Worm (Caenorhabditis elegans) whole organism, late embryonic: ENCODE results near the gene fbxa-210.

Experiments used
- C08G9.2 ChIP-seq: sonication (generic microtip); optimal IDR thresholded peaks from 2 replicates; lab custom pipeline; 2016; ENCODE audit warnings: mild to moderate bottlenecking, missing genetic modification characterization, moderate library complexity, missing compliant biosample characterization
- F13H6.1 ChIP-seq: sonication (generic microtip); optimal IDR thresholded peaks from 2 replicates; lab custom pipeline; 2016; ENCODE audit warnings: missing genetic modification characterization, missing compliant biosample characterization
- T23F11.4 ChIP-seq: fragments of 200-800 bp; sonication (Bioruptor generic); optimal IDR thresholded peaks from 2 replicates; lab custom pipeline; 2018; ENCODE audit warnings: mild to moderate bottlenecking, missing genetic modification characterization, missing compliant biosample characterization
- ahr-1 ChIP-seq: sonication (generic microtip); optimal IDR thresholded peaks from 2 replicates; lab custom pipeline; 2016; ENCODE audit warnings: missing genetic modification characterization, missing compliant biosample characterization
- ceh-18 ChIP-seq: sonication (generic microtip); optimal IDR thresholded peaks from 2 replicates; lab custom pipeline; 2016; ENCODE audit warnings: missing genetic modification characterization, missing compliant biosample characterization
- ceh-19 ChIP-seq: fragments of 200-800 bp; sonication (Bioruptor generic); optimal IDR thresholded peaks from 2 replicates; lab custom pipeline; 2018; ENCODE audit warnings: mild to moderate bottlenecking, missing genetic modification characterization, missing compliant biosample characterization
- ceh-2 ChIP-seq: sonication (generic microtip); optimal IDR thresholded peaks from 2 replicates; lab custom pipeline; 2016; ENCODE audit warnings: missing genotype, missing genetic modification characterization, missing compliant biosample characterization
- ceh-22 ChIP-seq: sonication (generic microtip); optimal IDR thresholded peaks from 2 replicates; lab custom pipeline; 2017; ENCODE audit warnings: missing biosample characterization, missing genetic modification characterization
- ceh-31 ChIP-seq: sonication (generic microtip); optimal IDR thresholded peaks from 2 replicates; lab custom pipeline; 2016; ENCODE audit warnings: missing genetic modification characterization, missing compliant biosample characterization
- ceh-34 ChIP-seq: sonication (generic microtip); optimal IDR thresholded peaks from 2 replicates; lab custom pipeline; 2016; ENCODE audit warnings: mild to moderate bottlenecking, missing genetic modification characterization, missing compliant biosample characterization
- ceh-48 ChIP-seq: sonication (generic microtip); optimal IDR thresholded peaks from 2 replicates; lab custom pipeline; 2016; ENCODE audit warnings: missing genetic modification characterization, inconsistent platforms, missing compliant biosample characterization
- ceh-9 ChIP-seq: sonication (generic microtip); optimal IDR thresholded peaks from 2 replicates; lab custom pipeline; 2016; ENCODE audit warnings: mild to moderate bottlenecking, missing genetic modification characterization, inconsistent platforms, missing compliant biosample characterization
- dve-1 ChIP-seq: sonication (generic microtip); optimal IDR thresholded peaks from 2 replicates; lab custom pipeline; 2017; ENCODE audit warnings: antibody characterized with exemption, mild to moderate bottlenecking, missing genetic modification characterization, missing compliant biosample characterization
- elt-2 ChIP-seq: sonication (generic microtip); optimal IDR thresholded peaks from 2 replicates; lab custom pipeline; 2016; ENCODE audit warnings: missing genetic modification reagents, missing genetic modification characterization, missing compliant biosample characterization
- elt-4 ChIP-seq: sonication (generic microtip); optimal IDR thresholded peaks from 2 replicates; lab custom pipeline; 2016; ENCODE audit warnings: missing genetic modification characterization, missing compliant biosample characterization
- fkh-10 ChIP-seq: fragments of 150-350 bp; optimal IDR thresholded peaks from 2 replicates; lab custom pipeline; 2014; ENCODE audit warnings: missing biosample characterization, missing genetic modification reagents, missing genetic modification characterization
- hlh-6 ChIP-seq: sonication (generic microtip); optimal IDR thresholded peaks from 2 replicates; lab custom pipeline; 2016; ENCODE audit warnings: missing genotype, missing genetic modification characterization, missing compliant biosample characterization
- hlh-8 ChIP-seq: sonication (generic microtip); optimal IDR thresholded peaks from 2 replicates; lab custom pipeline; 2016; ENCODE audit warnings: missing genotype, missing genetic modification characterization, missing compliant biosample characterization
- lim-6 ChIP-seq: sonication (generic microtip); optimal IDR thresholded peaks from 2 replicates; lab custom pipeline; 2016; ENCODE audit warnings: missing genetic modification characterization, missing compliant biosample characterization
- lin-11 ChIP-seq: fragments of 200-800 bp; sonication (Bioruptor generic); optimal IDR thresholded peaks from 2 replicates; lab custom pipeline; 2018; ENCODE audit warnings: mild to moderate bottlenecking, missing genetic modification characterization, missing compliant biosample characterization
- nhr-11 ChIP-seq: fragments of 150-350 bp; optimal IDR thresholded peaks from 2 replicates; lab custom pipeline; 2014; ENCODE audit warnings: missing biosample characterization, missing genetic modification characterization
- npax-4 ChIP-seq: sonication (generic microtip); optimal IDR thresholded peaks from 2 replicates; lab custom pipeline; 2016; ENCODE audit warnings: missing genetic modification characterization, missing compliant biosample characterization
- pag-3 ChIP-seq: sonication (generic microtip); optimal IDR thresholded peaks from 2 replicates; lab custom pipeline; 2016; ENCODE audit warnings: missing compliant biosample characterization, missing genetic modification characterization, borderline replicate concordance
- pat-9 ChIP-seq: fragments of 200-800 bp; sonication (Bioruptor generic); optimal IDR thresholded peaks from 2 replicates; lab custom pipeline; 2018; ENCODE audit warnings: mild to moderate bottlenecking, missing genetic modification characterization, moderate library complexity, missing compliant biosample characterization
- pha-4 ChIP-seq: fragments of 150-350 bp; optimal IDR thresholded peaks from 2 replicates; lab custom pipeline; 2018; ENCODE audit warnings: missing biosample characterization, missing genetic modification reagents, missing genetic modification characterization
- pqm-1 ChIP-seq: sonication (generic microtip); optimal IDR thresholded peaks from 2 replicates; lab custom pipeline; 2016; ENCODE audit warnings: missing genetic modification characterization, missing compliant biosample characterization
- sdc-2 ChIP-seq: sonication (generic microtip); optimal IDR thresholded peaks from 2 replicates; lab custom pipeline; 2016; ENCODE audit warnings: missing genotype, missing genetic modification characterization, missing compliant biosample characterization
- syd-9 ChIP-seq: sonication (generic microtip); optimal IDR thresholded peaks from 2 replicates; lab custom pipeline; 2016; ENCODE audit warnings: mild to moderate bottlenecking, missing genetic modification characterization, moderate library complexity, missing compliant biosample characterization
- tbx-2 ChIP-seq: sonication (generic microtip); optimal IDR thresholded peaks from 2 replicates; lab custom pipeline; 2016; ENCODE audit warnings: missing genetic modification characterization, missing compliant biosample characterization
- tbx-7 ChIP-seq: sonication (generic microtip); optimal IDR thresholded peaks from 2 replicates; lab custom pipeline; 2016; ENCODE audit warnings: missing genotype, missing genetic modification characterization, missing compliant biosample characterization
- ttx-3 ChIP-seq: sonication (generic microtip); optimal IDR thresholded peaks from 2 replicates; lab custom pipeline; 2016; ENCODE audit warnings: missing genetic modification reagents, missing genetic modification characterization, missing compliant biosample characterization
- unc-42 ChIP-seq: sonication (generic microtip); optimal IDR thresholded peaks from 2 replicates; lab custom pipeline; 2016; ENCODE audit warnings: missing genotype, missing genetic modification characterization, missing compliant biosample characterization
- unc-55 ChIP-seq: sonication (generic microtip); optimal IDR thresholded peaks from 2 replicates; lab custom pipeline; 2017; ENCODE audit warnings: missing biosample characterization, missing genetic modification reagents, missing genetic modification characterization
- zip-5 ChIP-seq: sonication (generic microtip); optimal IDR thresholded peaks from 2 replicates; lab custom pipeline; 2016; ENCODE audit warnings: missing genetic modification characterization, missing compliant biosample characterization

Gene fbxa-210

DNA sequence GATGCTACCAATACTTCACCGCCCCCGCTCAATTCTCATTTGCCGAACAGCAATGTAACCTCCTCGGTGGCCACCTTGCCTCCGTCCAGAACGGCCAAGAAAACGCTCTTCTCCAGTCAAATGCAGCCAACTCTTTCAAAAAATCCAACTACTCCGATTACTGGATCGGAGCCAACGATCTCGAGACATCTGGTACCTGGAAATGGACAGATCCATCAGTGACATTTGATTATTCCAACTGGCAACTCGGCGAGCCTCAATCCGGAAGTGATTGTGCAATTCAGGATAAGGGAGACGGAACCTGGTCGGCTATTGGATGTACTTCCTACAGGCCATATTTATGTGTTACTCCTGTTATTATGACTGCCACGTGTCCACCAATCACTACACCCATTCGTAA is 33.0 kb downstream of the fbxa-210 start:
- TF ChIP-seq npax-4 (tag; lab: Kevin White, UChicago) (no peak), syd-9 (tag; lab: Kevin White, UChicago) (no peak)

- TF ChIP-seq C08G9.2 (tag; lab: Kevin White, UChicago) (no peak), pag-3 (tag; lab: Kevin White, UChicago) (no peak), ahr-1 (tag; lab: Kevin White, UChicago) (no peak), elt-4 (tag; lab: Kevin White, UChicago) (no peak), ceh-48 (no peak), zip-5 (tag; lab: Kevin White, UChicago) (no peak)
Observed at ce11 chrV:18161228-18161627, 36.1 kb downstream of the fbxa-210 start, which contains the start of gene C14A6.13. C14A6.13 (minus strand) TSS chrV:18161328.

- TF ChIP-seq ceh-18, result no peak
- TF ChIP-seq ttx-3 (tag; lab: Kevin White, UChicago), result no peak
- no peak for TF ChIP-seq ceh-34 (tag; lab: Kevin White, UChicago)
- no peak for TF ChIP-seq elt-4 (tag; lab: Kevin White, UChicago)
- no peak for TF ChIP-seq ceh-31
- TF ChIP-seq tbx-7, result no peak
- no peak for TF ChIP-seq hlh-8 (tag; lab: Kevin White, UChicago)
- no peak for TF ChIP-seq pat-9
- no peak for TF ChIP-seq syd-9 (tag; lab: Kevin White, UChicago)
- TF ChIP-seq unc-55 (GFP tag; lab: Kevin White, UChicago), result no peak
Observed at ce11 chrV:18162568-18162967, 37.4 kb downstream of the fbxa-210 start, which contains the start of gene C14A6.12. C14A6.12 (minus strand) TSS chrV:18162668.

- no peak for TF ChIP-seq elt-4 (tag; lab: Kevin White, UChicago)
Observed at ce11 chrV:18163434-18163833, 38.3 kb downstream of the fbxa-210 start.

ce11 chrV:18164758-18165157 is 39.6 kb downstream of the fbxa-210 start, which contains the start of gene C14A6.5:
C14A6.5 (minus strand) TSS chrV:18164858.
- no peak for TF ChIP-seq lim-6 (tag; lab: Kevin White, UChicago)
- no peak for TF ChIP-seq npax-4 (tag; lab: Kevin White, UChicago)
- no peak for TF ChIP-seq fkh-10 (GFP tag; lab: Kevin White, UChicago)
- no peak for TF ChIP-seq tbx-2 (tag; lab: Kevin White, UChicago)
- TF ChIP-seq pqm-1 (tag; lab: Kevin White, UChicago), result no peak
- TF ChIP-seq F13H6.1, result no peak
- no peak for TF ChIP-seq nhr-11 (tag; lab: Kevin White, UChicago)
- TF ChIP-seq elt-2, result no peak

DNA sequence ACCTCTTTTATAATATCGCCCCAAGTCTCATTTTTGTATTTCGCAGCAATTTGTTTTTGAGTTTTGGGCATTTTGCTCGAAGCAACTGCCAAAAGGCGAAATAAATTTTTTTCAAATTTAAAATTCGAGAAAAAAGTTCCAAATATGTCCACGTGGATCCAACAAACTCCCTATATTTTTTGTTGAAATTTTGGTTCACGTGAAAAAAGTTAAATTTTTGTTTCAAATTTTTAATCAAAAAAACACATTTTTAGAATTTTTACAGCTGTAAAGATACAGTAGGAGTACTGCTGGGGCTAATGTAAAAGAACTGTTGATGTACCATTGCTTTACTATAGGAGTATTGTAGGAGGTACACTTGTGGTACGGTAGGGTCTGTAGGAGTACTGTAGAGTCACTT is 42.0 kb downstream of the fbxa-210 start, which contains the start of gene C14A6.6:
C14A6.6 (minus strand) TSS at position 101 of the 400 bp plus-strand sequence.
- TF ChIP-seq pha-4 (no peak), ceh-19 (GFP tag; lab: Kevin White, UChicago) (no peak), ceh-48 (no peak), sdc-2 (no peak), T23F11.4 (GFP tag; lab: Kevin White, UChicago) (no peak), lin-11 (no peak), dve-1 (tag; lab: Kevin White, UChicago) (no peak), pag-3 (tag; lab: Kevin White, UChicago) (no peak), hlh-6 (tag; lab: Kevin White, UChicago) (no peak), ceh-9 (tag; lab: Kevin White, UChicago) (no peak), ceh-22 (tag; lab: Kevin White, UChicago) (no peak), ceh-2 (tag; lab: Kevin White, UChicago) (no peak), unc-42 (tag; lab: Kevin White, UChicago) (no peak)
